Worm (Caenorhabditis elegans) whole organism, L4 larva: Measurements from ENCODE around the gene chpf-1.

ENCODE experiments used
- F10B5.3 ChIP-seq: sonication (generic microtip); optimal IDR thresholded peaks from 2 replicates; lab custom pipeline; 2016; ENCODE audit warnings: mild to moderate bottlenecking, missing genetic modification characterization, missing compliant biosample characterization
- F26F4.8 ChIP-seq: fragments of 200-800 bp; sonication (Bioruptor generic); conservative IDR thresholded peaks from 2 replicates; pipeline ENCODE4 v1.3.6; 2022; ENCODE audit warnings: missing genetic modification characterization, missing compliant biosample characterization
- T20F7.1 ChIP-seq: fragments of 200-800 bp; sonication (Bioruptor generic); optimal IDR thresholded peaks from 2 replicates; lab custom pipeline; 2018; ENCODE audit warnings: mild to moderate bottlenecking, missing genetic modification characterization, missing compliant biosample characterization
- Y105C5A.15 ChIP-seq: fragments of 200-800 bp; sonication (Bioruptor generic); IDR thresholded peaks from 2 replicates; pipeline ENCODE4 v1.3.6; 2022; ENCODE audit warnings: missing genetic modification characterization, missing compliant biosample characterization
- Y5F2A.4 ChIP-seq: fragments of 200-800 bp; sonication (Bioruptor generic); optimal IDR thresholded peaks from 2 replicates; lab custom pipeline; 2018; ENCODE audit warnings: mild to moderate bottlenecking, missing genetic modification characterization, missing compliant biosample characterization
- ZK337.2 ChIP-seq: fragments of 200-800 bp; sonication (Bioruptor generic); IDR thresholded peaks from 2 replicates; pipeline ENCODE4 v1.3.6; 2022; ENCODE audit warnings: missing genetic modification reagents, missing genetic modification characterization, missing compliant biosample characterization
- aha-1 ChIP-seq: fragments of 150-350 bp; peaks from one replicate; lab custom pipeline; 2014; ENCODE audit warnings: missing biosample characterization, missing genetic modification characterization
- aly-2 ChIP-seq: sonication (generic microtip); optimal IDR thresholded peaks from 2 replicates; lab custom pipeline; 2018; ENCODE audit warnings: missing biosample characterization, missing genetic modification characterization
- ama-1 ChIP-seq: fragments of 150-350 bp; optimal IDR thresholded peaks from 2 replicates; lab custom pipeline; 2014; ENCODE audit warnings: inconsistent platforms, mixed read lengths
- attf-4 ChIP-seq: sonication (generic microtip); optimal IDR thresholded peaks from 3 replicates; lab custom pipeline; 2017; ENCODE audit warnings: missing biosample characterization, missing genetic modification characterization
- ctbp-1 ChIP-seq: fragments of 200-800 bp; sonication (Bioruptor generic); IDR thresholded peaks from 2 replicates; pipeline ENCODE4 v1.3.6; 2022; ENCODE audit warnings: missing genetic modification reagents, missing genetic modification characterization, missing compliant biosample characterization
- daf-16 ChIP-seq, 3 experiments: sonication (generic microtip); optimal IDR thresholded peaks; 2 replicates each; lab custom pipeline; 2016 to 2017; ENCODE audit warnings: missing genetic modification characterization in 3 of 3, missing genetic modification reagents in 3 of 3, mild to moderate bottlenecking in 2 of 3, missing compliant biosample characterization in 2 of 3, missing biosample characterization in 1 of 3, moderate library complexity in 1 of 3
- dmd-8 ChIP-seq: fragments of 200-800 bp; sonication (Bioruptor generic); IDR thresholded peaks from 2 replicates; pipeline ENCODE4 v1.3.6; 2022; ENCODE audit warnings: missing genetic modification characterization, missing compliant biosample characterization
- dmd-9 ChIP-seq: fragments of 200-800 bp; sonication (Bioruptor generic); IDR thresholded peaks from 2 replicates; pipeline ENCODE4 v1.3.6; 2022; ENCODE audit warnings: missing genetic modification reagents, missing genetic modification characterization, missing compliant biosample characterization
- duxl-1 ChIP-seq: sonication (generic microtip); optimal IDR thresholded peaks from 2 replicates; lab custom pipeline; 2016; ENCODE audit warnings: mild to moderate bottlenecking, missing genetic modification characterization, moderate library complexity, missing compliant biosample characterization; ENCODE audit not compliant: poor library complexity
- egl-43 ChIP-seq: fragments of 200-800 bp; sonication (Bioruptor generic); IDR thresholded peaks from 2 replicates; pipeline ENCODE4 v1.3.6; 2022; ENCODE audit warnings: missing genetic modification reagents, missing genetic modification characterization, missing compliant biosample characterization
- fkh-10 ChIP-seq: fragments of 150-350 bp; optimal IDR thresholded peaks from 2 replicates; lab custom pipeline; 2014; ENCODE audit warnings: missing biosample characterization, missing genetic modification reagents, missing genetic modification characterization
- fos-1 ChIP-seq: fragments of 150-350 bp; optimal IDR thresholded peaks from 2 replicates; lab custom pipeline; 2014; ENCODE audit warnings: missing biosample characterization, missing genetic modification characterization
- hlh-11 ChIP-seq: fragments of 200-800 bp; sonication (Bioruptor generic); optimal IDR thresholded peaks from 2 replicates; lab custom pipeline; 2018; ENCODE audit warnings: mild to moderate bottlenecking, missing genetic modification characterization, missing compliant biosample characterization
- lim-7 ChIP-seq: fragments of 200-800 bp; sonication (Bioruptor generic); IDR thresholded peaks from 2 replicates; pipeline ENCODE4 v1.3.6; 2022; ENCODE audit warnings: missing genetic modification characterization, missing compliant biosample characterization
- lin-15B ChIP-seq: fragments of 150-350 bp; sonication (generic microtip); optimal IDR thresholded peaks from 3 replicates; lab custom pipeline; 2014; ENCODE audit warnings: missing biosample characterization, missing genetic modification characterization
- lin-29 ChIP-seq: fragments of 200-800 bp; sonication (Bioruptor generic); IDR thresholded peaks from 2 replicates; pipeline ENCODE4 v1.3.6; 2022; ENCODE audit warnings: missing genetic modification reagents, missing genetic modification characterization, missing compliant biosample characterization
- madf-5 ChIP-seq, 2 experiments: fragments of 200-800 bp; sonication (Bioruptor generic); IDR thresholded peaks; 2 replicates each; pipeline ENCODE4 v1.3.6; 2022; ENCODE audit warnings: missing compliant biosample characterization in 2 of 2, missing genetic modification characterization in 2 of 2
- madf-9 ChIP-seq: fragments of 200-800 bp; sonication (Bioruptor generic); conservative IDR thresholded peaks from 2 replicates; pipeline ENCODE4 v1.3.6; 2022; ENCODE audit warnings: missing genetic modification reagents, missing genetic modification characterization, missing compliant biosample characterization
- mdl-1 ChIP-seq, 2 experiments: fragments of 150-350 bp in 1 of 2; sonication (generic microtip) in 1 of 2; optimal IDR thresholded peaks; 2 replicates each; lab custom pipeline; 2014 to 2017; ENCODE audit warnings: missing biosample characterization in 2 of 2, missing genetic modification characterization in 2 of 2
- mep-1 ChIP-seq: fragments of 150-350 bp; sonication (generic microtip); optimal IDR thresholded peaks from 3 replicates; lab custom pipeline; 2014; ENCODE audit warnings: missing biosample characterization, missing genetic modification characterization
- mes-2 ChIP-seq: sonication (generic microtip); optimal IDR thresholded peaks from 2 replicates; lab custom pipeline; 2016; ENCODE audit warnings: missing genotype, mild to moderate bottlenecking, missing genetic modification characterization, missing compliant biosample characterization; ENCODE audit not compliant: poor library complexity, severe bottlenecking
- mxl-2 ChIP-seq: fragments of 200-800 bp; sonication (Bioruptor generic); conservative IDR thresholded peaks from 2 replicates; pipeline ENCODE4 v1.3.6; 2022; ENCODE audit warnings: missing genetic modification reagents, missing genetic modification characterization, missing compliant biosample characterization
- nhr-102 ChIP-seq: sonication (generic microtip); optimal IDR thresholded peaks from 2 replicates; lab custom pipeline; 2016; ENCODE audit warnings: mild to moderate bottlenecking, missing genetic modification characterization, moderate library complexity, missing compliant biosample characterization
- nhr-25 ChIP-seq: sonication (generic microtip); optimal IDR thresholded peaks from 2 replicates; lab custom pipeline; 2017; ENCODE audit warnings: missing genetic modification characterization, mild to moderate bottlenecking, missing compliant biosample characterization, antibody characterized with exemption, moderate library complexity, borderline replicate concordance; ENCODE audit not compliant: insufficient read depth
- nhr-28 ChIP-seq: fragments of 150-350 bp; optimal IDR thresholded peaks from 2 replicates; lab custom pipeline; 2014; ENCODE audit warnings: missing biosample characterization, missing genetic modification characterization
- nhr-41 ChIP-seq: fragments of 200-800 bp; sonication (Bioruptor generic); IDR thresholded peaks from 2 replicates; pipeline ENCODE4 v1.3.6; 2022; ENCODE audit warnings: missing genetic modification reagents, missing genetic modification characterization, missing compliant biosample characterization
- nhr-48 ChIP-seq: sonication (generic microtip); optimal IDR thresholded peaks from 2 replicates; lab custom pipeline; 2016; ENCODE audit warnings: mild to moderate bottlenecking, missing genetic modification characterization, missing compliant biosample characterization
- nhr-6 ChIP-seq: fragments of 150-350 bp; optimal IDR thresholded peaks from 2 replicates; lab custom pipeline; 2014; ENCODE audit warnings: missing biosample characterization, missing genetic modification characterization
- pha-4 ChIP-seq, 2 experiments: fragments of 150-350 bp in 1 of 2; fragments of 200-800 bp in 1 of 2; sonication (Bioruptor generic) in 1 of 2; IDR thresholded peaks in 1 of 2; optimal IDR thresholded peaks in 1 of 2; 2 replicates each; pipeline versions ENCODE4 v1.3.6 to Lab custom; 2014 to 2022; ENCODE audit warnings: missing genetic modification characterization in 2 of 2, missing genetic modification reagents in 2 of 2, missing biosample characterization in 1 of 2, missing compliant biosample characterization in 1 of 2
- pqm-1 ChIP-seq: sonication (generic microtip); optimal IDR thresholded peaks from 2 replicates; lab custom pipeline; 2017; ENCODE audit warnings: missing biosample characterization, missing genetic modification characterization
- rbr-2 ChIP-seq: sonication (generic microtip); optimal IDR thresholded peaks from 2 replicates; lab custom pipeline; 2016; ENCODE audit warnings: missing genotype, missing genetic modification characterization, missing compliant biosample characterization
- sdz-12 ChIP-seq: fragments of 200-800 bp; sonication (Bioruptor generic); optimal IDR thresholded peaks from 2 replicates; lab custom pipeline; 2018; ENCODE audit warnings: mild to moderate bottlenecking, missing genetic modification characterization, missing compliant biosample characterization
- set-16 ChIP-seq: fragments of 200-800 bp; sonication (Bioruptor generic); IDR thresholded peaks from 2 replicates; pipeline ENCODE4 v1.3.6; 2022; ENCODE audit warnings: missing genetic modification reagents, missing genetic modification characterization, missing compliant biosample characterization
- snpc-1.2 ChIP-seq: fragments of 200-800 bp; sonication (Bioruptor generic); IDR thresholded peaks from 2 replicates; pipeline ENCODE4 v1.3.6; 2022; ENCODE audit warnings: missing genetic modification reagents, missing genetic modification characterization, missing compliant biosample characterization
- spr-1 ChIP-seq: sonication (generic microtip); optimal IDR thresholded peaks from 2 replicates; lab custom pipeline; 2016; ENCODE audit warnings: mild to moderate bottlenecking, missing genetic modification characterization, missing compliant biosample characterization
- spr-3 ChIP-seq: fragments of 200-800 bp; sonication (Bioruptor generic); optimal IDR thresholded peaks from 2 replicates; lab custom pipeline; 2018; ENCODE audit warnings: mild to moderate bottlenecking, missing genetic modification characterization, missing compliant biosample characterization
- tag-97 ChIP-seq: fragments of 200-800 bp; sonication (Bioruptor generic); IDR thresholded peaks from 2 replicates; pipeline ENCODE4 v1.3.6; 2022; ENCODE audit warnings: missing genetic modification characterization, missing compliant biosample characterization
- tra-1 ChIP-seq: fragments of 200-800 bp; sonication (Bioruptor generic); IDR thresholded peaks from 2 replicates; pipeline ENCODE4 v1.3.6; 2022; ENCODE audit warnings: missing genetic modification reagents, missing genetic modification characterization, missing compliant biosample characterization
- unc-62 ChIP-seq, 3 experiments: fragments of 150-350 bp in 1 of 3; sonication (generic microtip); optimal IDR thresholded peaks in 2 of 3; peaks in 1 of 3; 1 replicate in 1 of 3; 2 replicates in 2 of 3; lab custom pipeline; 2014 to 2017; ENCODE audit warnings: missing biosample characterization in 3 of 3, missing genetic modification characterization in 3 of 3, missing genetic modification reagents in 3 of 3, missing genotype in 1 of 3
- vab-7 ChIP-seq: fragments of 200-800 bp; sonication (Bioruptor generic); IDR thresholded peaks from 2 replicates; pipeline ENCODE4 v1.3.6; 2022; ENCODE audit warnings: missing genetic modification reagents, missing genetic modification characterization, missing compliant biosample characterization
- zfp-3 ChIP-seq: fragments of 200-800 bp; sonication (Bioruptor generic); conservative IDR thresholded peaks from 2 replicates; pipeline ENCODE4 v1.3.6; 2022; ENCODE audit warnings: missing genetic modification reagents, missing genetic modification characterization, missing compliant biosample characterization

The chpf-1 gene

ce11 chrV:10178166-10178565, 25.1 kb downstream of the chpf-1 start (continued):
- TF ChIP-seq mep-1 (tag; lab: Kevin White, UChicago) (peak; percentile 63), daf-16 (GFP tag; optimal IDR thresholded peaks at IDR 0.05; lab: Kevin White, UChicago) (no peak), daf-16 (tag; optimal IDR thresholded peaks at IDR 0.05; lab: Kevin White, UChicago) (peak; percentile 12), zfp-3 (no peak), rbr-2 (peak; percentile 63), sdz-12 (no peak), set-16 (GFP tag; lab: Robert Waterston, UW) (no peak), Y105C5A.15 (no peak), madf-9 (GFP tag; lab: Robert Waterston, UW) (no peak), Y5F2A.4 (GFP tag; lab: Kevin White, UChicago) (no peak), snpc-1.2 (GFP tag; lab: Robert Waterston, UW) (no peak), F26F4.8 (GFP tag; lab: Robert Waterston, UW) (no peak), spr-1 (tag; lab: Kevin White, UChicago) (peak; percentile 14), pqm-1 (tag; lab: Kevin White, UChicago) (no peak)

- TF ChIP-seq attf-4 (no peak), madf-5 (GFP tag; IDR thresholded peaks at IDR 0.05; lab: Robert Waterston, UW) (no peak), duxl-1 (tag; lab: Kevin White, UChicago) (no peak), mep-1 (tag; lab: Kevin White, UChicago) (peak; percentile 85), lin-29 (GFP tag; lab: Robert Waterston, UW) (no peak), dmd-9 (no peak), rbr-2 (peak; percentile 89), aly-2 (no peak), pha-4 (GFP tag; IDR thresholded peaks at IDR 0.05; lab: Robert Waterston, UW) (no peak), pha-4 (tag; optimal IDR thresholded peaks at IDR 0.05; lab: Kevin White, UChicago) (no peak), Y105C5A.15 (no peak), fkh-10 (GFP tag; lab: Kevin White, UChicago) (peak; percentile 98), mdl-1 (tag; optimal IDR thresholded peaks at IDR 0.05; lab: Kevin White, UChicago) (peak; percentile 18 to 90), ZK337.2 (GFP tag; lab: Robert Waterston, UW) (no peak), ama-1 (no peak), lim-7 (no peak), vab-7 (GFP tag; lab: Robert Waterston, UW) (0 out of 2 replicates have a peak, but pooled peaks have one; percentile 33), lin-15B (no peak), hlh-11 (tag; lab: Kevin White, UChicago) (peak; percentile 56), T20F7.1 (GFP tag; lab: Kevin White, UChicago) (no peak), mes-2 (peak; percentile 34), nhr-102 (tag; lab: Kevin White, UChicago) (no peak), nhr-48 (tag; lab: Kevin White, UChicago) (peak; percentile 25), nhr-25 (tag; lab: Kevin White, UChicago) (no peak), ctbp-1 (peak; percentile 85; the same call in 1 of the 2 replicates), spr-1 (tag; lab: Kevin White, UChicago) (no peak), nhr-28 (tag; lab: Kevin White, UChicago) (no peak), tra-1 (GFP tag; lab: Robert Waterston, UW) (peak; percentile 36; the same call in 1 of the 2 replicates), unc-62 (GFP tag; optimal IDR thresholded peaks at IDR 0.05 in 1 of 2; lab: Kevin White, UChicago) (peak in 1 of 2 experiments; percentile 1), unc-62 (tag; optimal IDR thresholded peaks at IDR 0.05; lab: Kevin White, UChicago) (peak; percentile 33), nhr-41 (no peak), nhr-6 (tag; lab: Kevin White, UChicago) (no peak), fos-1 (tag; lab: Kevin White, UChicago) (no peak), F10B5.3 (tag; lab: Kevin White, UChicago) (no peak), tag-97 (GFP tag; lab: Robert Waterston, UW) (no peak), mxl-2 (GFP tag; lab: Robert Waterston, UW) (no peak), dmd-8 (no peak), egl-43 (GFP tag; lab: Robert Waterston, UW) (peak; percentile 84), set-16 (GFP tag; lab: Robert Waterston, UW) (peak; percentile 81), sdz-12 (no peak), aha-1 (tag; lab: Kevin White, UChicago) (peak; percentile 100), spr-3 (no peak)
Observed at ce11 chrV:10174632-10175075, 28.6 kb downstream of the chpf-1 start.
